Fruit fly (Drosophila melanogaster): ENCODE measurements around the gene NimC4.

DNA sequence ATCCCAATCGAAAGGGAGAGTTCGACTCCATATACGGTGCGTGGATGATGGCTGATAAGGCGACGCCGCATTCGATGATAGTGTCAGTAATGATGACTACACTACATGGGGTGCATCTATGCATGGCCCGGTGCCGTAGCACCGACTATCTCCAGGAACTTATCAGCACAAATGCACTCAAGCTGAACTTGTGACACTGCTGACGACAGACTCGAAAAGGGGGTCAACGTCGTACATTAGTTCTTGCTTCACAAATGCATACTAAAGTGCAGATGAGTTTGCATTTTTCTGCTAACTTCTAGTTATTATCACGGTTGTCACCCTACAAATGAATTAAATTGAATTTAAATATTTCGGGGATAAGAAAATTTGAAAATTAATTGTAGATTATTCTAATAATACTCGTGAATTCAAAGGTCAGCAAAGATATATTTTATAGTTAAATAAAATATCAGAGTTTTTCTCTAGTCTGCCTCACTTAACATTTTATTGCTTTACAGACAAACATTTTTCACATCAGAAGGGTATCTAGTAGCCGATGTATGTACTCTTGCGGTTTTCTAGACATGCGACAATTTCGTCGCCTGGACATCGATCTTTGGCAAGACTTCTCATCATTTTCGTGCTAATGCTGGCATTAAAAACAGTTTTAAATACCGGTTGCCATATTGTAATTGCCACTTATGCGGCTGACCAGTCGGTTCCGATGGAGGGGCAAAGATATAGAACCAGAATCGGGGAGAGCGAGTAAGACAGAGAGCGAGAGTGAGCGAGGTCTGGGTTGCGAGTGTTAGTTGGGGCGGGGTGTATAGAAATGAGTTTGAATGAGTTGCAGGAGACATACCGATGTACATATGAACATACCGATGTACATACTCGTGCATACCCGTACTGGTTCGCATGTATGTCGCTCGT, 24.0 kb upstream of the NimC4 start:
- TF ChIP-seq topi (GFP tag; optimal IDR thresholded peaks at IDR 0.05) (no peak), CG6854 (GFP tag; optimal IDR thresholded peaks at IDR 0.05) (no peak), CG16779 (tag; optimal IDR thresholded peaks at IDR 0.05) (no peak), CG15336 (GFP tag; IDR thresholded peaks at IDR 0.05) (peak; percentile 62)
